Worm (Caenorhabditis elegans) whole organism, late embryonic: ENCODE results near the gene F21C10.7.

Source experiments
- ama-1 ChIP-seq: fragments of 150-350 bp; optimal IDR thresholded peaks from 2 replicates; lab custom pipeline; 2014
- ceh-14 ChIP-seq: sonication (generic microtip); optimal IDR thresholded peaks from 2 replicates; lab custom pipeline; 2016; ENCODE audit warnings: missing genotype, missing genetic modification characterization, missing compliant biosample characterization
- ceh-22 ChIP-seq: sonication (generic microtip); optimal IDR thresholded peaks from 2 replicates; lab custom pipeline; 2017; ENCODE audit warnings: missing biosample characterization, missing genetic modification characterization
- ceh-9 ChIP-seq: sonication (generic microtip); optimal IDR thresholded peaks from 2 replicates; lab custom pipeline; 2016; ENCODE audit warnings: mild to moderate bottlenecking, missing genetic modification characterization, inconsistent platforms, missing compliant biosample characterization
- elt-2 ChIP-seq: sonication (generic microtip); optimal IDR thresholded peaks from 2 replicates; lab custom pipeline; 2016; ENCODE audit warnings: missing genetic modification reagents, missing genetic modification characterization, missing compliant biosample characterization
- ets-4 ChIP-seq: sonication (generic microtip); optimal IDR thresholded peaks from 2 replicates; lab custom pipeline; 2016; ENCODE audit warnings: missing genetic modification characterization, missing compliant biosample characterization
- pha-4 ChIP-seq: fragments of 150-350 bp; optimal IDR thresholded peaks from 2 replicates; lab custom pipeline; 2018; ENCODE audit warnings: missing biosample characterization, missing genetic modification reagents, missing genetic modification characterization
- pqm-1 ChIP-seq: sonication (generic microtip); optimal IDR thresholded peaks from 2 replicates; lab custom pipeline; 2016; ENCODE audit warnings: missing genetic modification characterization, missing compliant biosample characterization
- ref-2 ChIP-seq: sonication (generic microtip); optimal IDR thresholded peaks from 2 replicates; lab custom pipeline; 2016; ENCODE audit warnings: missing genetic modification characterization, missing compliant biosample characterization
- syd-9 ChIP-seq: sonication (generic microtip); optimal IDR thresholded peaks from 2 replicates; lab custom pipeline; 2016; ENCODE audit warnings: mild to moderate bottlenecking, missing genetic modification characterization, moderate library complexity, missing compliant biosample characterization
- ztf-16 ChIP-seq: sonication (generic microtip); optimal IDR thresholded peaks from 2 replicates; lab custom pipeline; 2017; ENCODE audit warnings: missing genetic modification characterization, missing compliant biosample characterization

DNA sequence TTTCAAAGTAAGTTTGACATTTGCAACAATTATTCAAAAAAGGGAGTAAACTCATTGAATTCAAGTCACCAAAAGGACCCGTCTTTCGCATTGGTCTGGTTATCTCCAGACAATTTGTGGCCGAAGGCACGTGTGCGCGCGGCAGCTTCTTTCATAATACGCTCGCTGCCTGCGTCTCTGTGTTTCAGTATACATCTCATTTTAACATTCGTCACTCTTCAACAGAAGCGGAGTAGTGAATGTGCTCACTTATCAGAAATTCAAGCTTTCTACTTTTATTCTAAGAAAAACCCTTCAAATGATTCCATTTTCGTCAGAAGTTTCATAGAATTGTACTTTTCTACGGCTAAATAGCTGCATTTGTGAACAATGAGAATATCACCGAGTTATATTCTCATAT lies 16.0 kb downstream of the F21C10.7 start:
- TF ChIP-seq ama-1: no peak
- TF ChIP-seq ztf-16 (tag; lab: Kevin White, UChicago): no peak
- no peak for TF ChIP-seq syd-9 (tag; lab: Kevin White, UChicago)
- TF ChIP-seq ets-4 (tag; lab: Kevin White, UChicago): no peak
- TF ChIP-seq pha-4: no peak
- TF ChIP-seq elt-2 (tag; lab: Kevin White, UChicago): no peak
- no peak for TF ChIP-seq ref-2
- TF ChIP-seq pqm-1 (tag; lab: Kevin White, UChicago): no peak
- no peak for TF ChIP-seq ceh-14 (tag; lab: Kevin White, UChicago)
- no peak for TF ChIP-seq ceh-9 (tag; lab: Kevin White, UChicago)
- no peak for TF ChIP-seq ceh-22 (tag; lab: Kevin White, UChicago)
